Fruit fly (Drosophila melanogaster) S2 (cell line): ENCODE measurements around the gene Tob.

Source experiments
- CG8478 ChIP-seq: fragments of >200 bp; optimal IDR thresholded peaks from 2 replicates; lab custom pipeline; 2018
- CTCF ChIP-seq, 2 experiments: fragments of >200 bp; optimal IDR thresholded peaks; 2 replicates each; lab custom pipeline; 2018

The Tob gene

dm6 chrX:16092614-16093280, 1.5 kb upstream of the Tob start:
- TF ChIP-seq CTCF (optimal IDR thresholded peaks at IDR 0.05; lab: Kevin White, UChicago) = no peak
- no peak for TF ChIP-seq CG8478 (lab: Kevin White, UChicago)

dm6 chrX:16090179-16091144, 833 bp downstream of the Tob start:
- TF ChIP-seq CG8478 (lab: Kevin White, UChicago) = no peak
- TF ChIP-seq CTCF (optimal IDR thresholded peaks at IDR 0.05; lab: Kevin White, UChicago) = no peak

DNA sequence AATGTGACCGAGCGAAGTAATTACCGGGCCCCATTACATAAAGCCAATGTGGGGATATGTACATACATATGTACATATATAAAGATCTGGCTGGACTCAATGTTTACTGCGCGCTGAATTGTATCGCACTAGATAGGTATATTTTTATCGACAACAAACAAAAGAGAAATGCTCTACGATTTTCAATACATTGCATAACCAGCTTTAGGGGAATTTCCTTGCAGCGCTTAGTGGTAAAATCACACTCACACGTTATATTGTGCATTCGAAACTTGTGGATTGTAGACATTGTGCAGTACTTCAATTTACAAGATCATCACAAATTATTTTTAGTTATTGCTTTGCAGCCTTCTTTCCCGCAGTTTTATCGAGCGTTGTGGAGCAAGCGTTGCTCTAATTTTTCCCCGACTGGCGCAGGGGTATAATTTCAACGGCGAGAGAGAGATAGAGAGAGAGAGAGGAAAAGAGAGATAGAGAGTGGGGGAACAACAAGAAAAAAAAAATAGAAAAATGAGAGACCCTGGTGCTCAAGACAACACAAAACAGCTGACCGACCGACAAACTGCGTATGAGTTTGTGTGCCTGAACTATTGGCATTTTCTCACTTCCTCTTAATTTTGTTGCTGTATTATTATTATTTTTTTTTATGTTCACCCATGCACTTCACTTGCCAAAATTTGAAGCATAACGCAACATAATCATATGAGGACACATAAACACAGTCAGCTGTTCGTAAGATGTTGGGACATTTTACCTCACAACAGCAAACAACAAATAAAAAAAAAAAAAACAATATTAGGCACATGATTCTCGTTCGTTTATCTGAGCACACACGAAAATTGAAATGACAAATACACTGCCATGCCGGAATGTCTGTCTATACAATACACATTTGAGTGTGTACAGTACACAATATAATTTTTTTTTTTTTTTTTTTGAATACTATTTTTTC, 2.0 kb downstream of the Tob start:
- TF ChIP-seq CTCF (optimal IDR thresholded peaks at IDR 0.05; lab: Kevin White, UChicago) (no peak), CG8478 (lab: Kevin White, UChicago) (no peak)

dm6 chrX:16088279-16088678, 3.0 kb downstream of the Tob start:
- TF ChIP-seq CG8478 (lab: Kevin White, UChicago) (no peak), CTCF (optimal IDR thresholded peaks at IDR 0.05; lab: Kevin White, UChicago) (no peak)

dm6 chrX:16087496-16087895, 3.8 kb downstream of the Tob start:
- no peak for TF ChIP-seq CG8478 (lab: Kevin White, UChicago)
- no peak for TF ChIP-seq CTCF (optimal IDR thresholded peaks at IDR 0.05; lab: Kevin White, UChicago)

- no peak for TF ChIP-seq CG8478 (lab: Kevin White, UChicago)
These were observed 5.3 kb downstream of the Tob start for dm6 chrX:16085865-16086592.

DNA sequence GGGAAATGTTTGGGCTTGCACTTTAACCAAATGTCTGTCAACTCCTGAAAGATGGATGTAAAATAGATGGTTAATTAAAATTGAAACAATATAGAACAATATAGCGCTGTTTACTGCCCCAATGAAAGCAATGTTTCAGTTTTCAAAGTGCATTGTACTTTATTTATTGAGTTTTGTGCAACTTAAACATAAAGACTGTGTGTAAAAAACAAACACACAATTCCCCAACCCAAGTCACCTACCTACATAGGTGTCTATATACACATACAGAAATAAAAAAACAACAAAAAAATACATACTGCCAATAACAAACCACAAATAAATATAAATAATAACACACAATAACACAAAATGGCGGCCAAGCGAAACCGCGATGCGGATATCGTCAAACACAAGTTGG, 8.4 kb downstream of the Tob start, which contains the start of gene CG8958:
CG8958 (plus strand) TSS at position 301 of the 400 bp plus-strand sequence.
- no peak for TF ChIP-seq CG8478 (lab: Kevin White, UChicago)
- TF ChIP-seq CTCF (optimal IDR thresholded peaks at IDR 0.05; lab: Kevin White, UChicago) = no peak

DNA sequence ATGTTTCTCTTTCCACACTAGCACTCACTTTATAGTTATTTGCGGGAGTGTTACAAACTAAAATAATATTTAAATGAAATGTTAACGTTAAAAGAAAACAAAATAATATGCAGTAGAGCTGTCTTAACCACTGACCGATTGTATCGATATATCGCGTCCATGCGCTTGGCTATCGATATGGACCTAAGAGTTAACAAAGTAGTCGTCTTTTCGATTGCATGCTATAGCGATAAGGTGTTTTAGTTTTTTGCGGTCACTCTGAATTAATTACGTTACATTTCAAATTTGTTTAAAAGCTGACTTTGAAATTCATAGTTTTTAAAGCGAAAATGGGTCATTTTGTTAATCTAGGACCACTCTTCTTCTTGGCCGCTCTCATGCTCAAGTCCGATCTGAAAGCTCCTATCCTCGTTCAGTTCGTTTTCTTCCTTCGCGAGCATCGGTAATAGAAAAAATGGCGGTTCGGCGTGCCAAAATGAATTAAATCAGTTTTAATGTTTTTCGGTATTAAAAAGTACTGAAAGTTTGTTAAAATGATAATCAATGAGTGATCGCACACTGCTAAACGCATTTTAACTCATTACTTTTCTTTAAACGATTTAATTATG, 17.8 kb downstream of the Tob start, which contains the start of gene Nipsnap:
Nipsnap (minus strand) TSS at position 194 of the 608 bp plus-strand sequence.
- TF ChIP-seq CG8478 (lab: Kevin White, UChicago) (no peak), CTCF (optimal IDR thresholded peaks at IDR 0.05; lab: Kevin White, UChicago) (peak in 1 of 2 experiments; percentile 28)

DNA sequence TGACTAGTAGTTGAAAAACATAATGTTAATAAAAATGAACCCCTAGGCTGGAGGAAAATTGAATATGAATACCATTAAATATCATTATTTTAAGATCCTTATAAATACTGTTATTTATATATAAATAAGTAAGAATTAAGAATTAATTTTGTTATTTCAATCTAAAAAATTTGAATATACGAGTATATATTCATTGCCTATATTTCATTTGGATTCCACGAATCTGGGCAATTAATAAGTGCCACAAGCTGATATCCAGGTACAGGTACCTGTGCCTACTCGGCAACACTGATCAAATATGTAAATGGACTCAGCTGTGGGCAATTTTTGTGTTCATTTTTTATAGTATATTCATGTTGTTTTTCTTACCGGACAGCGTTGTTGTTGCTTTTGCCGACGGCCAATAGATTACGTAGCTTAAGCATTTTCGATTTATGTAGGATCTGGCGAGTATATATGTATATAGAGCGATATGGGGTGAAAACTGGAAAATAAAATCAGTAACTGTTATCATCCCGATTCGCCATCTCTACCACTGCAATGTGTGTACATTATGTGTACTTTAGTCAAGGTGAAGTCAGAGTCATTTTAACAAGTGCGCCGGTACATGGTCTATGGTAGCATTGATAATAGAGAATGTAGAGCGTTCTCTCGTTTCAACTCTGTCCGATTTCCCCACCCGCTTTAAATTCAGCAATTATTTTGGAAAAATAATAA, 18.5 kb downstream of the Tob start:
- TF ChIP-seq CG8478 (lab: Kevin White, UChicago) = no peak
- TF ChIP-seq CTCF (optimal IDR thresholded peaks at IDR 0.05; lab: Kevin White, UChicago) = no peak

- TF ChIP-seq CTCF (optimal IDR thresholded peaks at IDR 0.05; lab: Kevin White, UChicago) (no peak), CG8478 (lab: Kevin White, UChicago) (no peak)
These were observed 19.1 kb downstream of the Tob start for dm6 chrX:16072193-16072592.

DNA sequence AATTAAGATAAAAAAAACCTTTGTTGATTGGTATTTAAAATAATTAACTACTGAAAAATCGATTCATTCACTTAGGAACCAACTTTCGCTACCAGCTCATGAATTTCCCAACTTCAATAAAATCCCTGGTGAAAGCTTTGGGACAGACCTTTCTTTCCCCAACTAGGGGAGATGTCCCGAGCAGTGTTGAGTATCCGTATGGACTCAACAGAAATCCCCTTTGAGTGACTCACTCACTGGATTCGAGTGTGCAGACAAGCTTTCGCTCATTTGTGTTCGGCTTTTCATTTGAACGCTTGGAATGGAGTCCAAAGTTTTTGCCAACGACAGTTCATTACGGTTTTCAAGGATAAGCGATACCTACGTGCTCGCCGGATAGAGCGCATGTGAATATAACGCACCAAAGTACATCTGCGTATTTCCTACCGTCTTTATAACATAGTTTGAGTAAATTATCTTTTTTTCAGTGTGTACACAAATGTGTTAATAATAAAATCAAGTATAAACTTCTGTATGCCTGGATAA, 27.8 kb downstream of the Tob start, which contains the start of gene dpr18:
dpr18 (plus strand) TSS at position 325 of the 525 bp plus-strand sequence.
- TF ChIP-seq CTCF (optimal IDR thresholded peaks at IDR 0.05; lab: Kevin White, UChicago) = no peak
- TF ChIP-seq CG8478 (lab: Kevin White, UChicago) = no peak

- TF ChIP-seq CG8478 (lab: Kevin White, UChicago) = no peak
- peak; percentile 33 to 35 for TF ChIP-seq CTCF (optimal IDR thresholded peaks at IDR 0.05; lab: Kevin White, UChicago)
These were observed 28.4 kb downstream of the Tob start, which contains the start of gene CG12395 for dm6 chrX:16062720-16063413. TSS of gene CG12395 (minus strand) at chrX:16062898.
